Worm (Caenorhabditis elegans): Measurements from ENCODE around the gene ccr-4.

ccr-4 gene

DNA sequence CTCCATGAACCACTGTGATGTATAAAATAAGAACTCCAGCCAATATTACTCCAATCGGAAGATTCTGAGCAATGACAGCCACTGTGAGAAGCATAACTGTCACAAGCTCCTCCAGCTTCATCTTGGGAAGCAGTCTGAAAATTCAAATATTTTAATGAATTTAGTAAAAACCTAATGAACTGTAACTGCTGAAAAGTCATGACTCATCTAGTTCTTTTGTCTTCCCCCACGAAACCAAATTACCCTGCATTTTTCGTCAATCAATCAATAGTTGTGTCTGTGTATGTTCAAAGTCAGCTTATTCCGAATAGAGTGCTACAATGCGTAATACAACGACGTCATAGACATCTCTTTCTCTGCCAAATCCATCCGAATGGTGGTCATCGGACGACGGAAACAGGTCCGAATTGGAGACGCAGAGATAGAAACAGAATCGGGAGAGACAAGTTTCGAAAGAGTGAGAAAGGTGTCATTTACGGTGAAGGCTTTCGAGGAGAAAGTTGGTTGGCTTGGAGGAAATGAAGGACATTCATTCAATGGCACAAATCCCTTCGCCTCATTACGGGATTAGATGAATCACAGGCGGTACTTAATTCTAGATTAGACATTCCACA, 35.4 kb downstream of the ccr-4 start:
- TF ChIP-seq ceh-36 (tag; optimal IDR thresholded peaks at IDR 0.05) (no peak), B0310.2 (tag; optimal IDR thresholded peaks at IDR 0.05) (no peak), pes-1 (GFP tag; IDR thresholded peaks at IDR 0.05) (no peak), tbx-37 (GFP tag; conservative IDR thresholded peaks at IDR 0.05) (no peak), ama-1 (optimal IDR thresholded peaks at IDR 0.05) (no peak), sea-1 (GFP tag; conservative IDR thresholded peaks at IDR 0.05) (no peak), hmg-4 (GFP tag; optimal IDR thresholded peaks at IDR 0.05) (no peak), flt-1 (GFP tag; IDR thresholded peaks at IDR 0.05) (no peak), tra-4 (tag; optimal IDR thresholded peaks at IDR 0.05) (no peak), ceh-13 (GFP tag; optimal IDR thresholded peaks at IDR 0.05) (no peak), tbx-11 (GFP tag; IDR thresholded peaks at IDR 0.05) (no peak), aly-1 (tag; optimal IDR thresholded peaks at IDR 0.05) (no peak)

DNA sequence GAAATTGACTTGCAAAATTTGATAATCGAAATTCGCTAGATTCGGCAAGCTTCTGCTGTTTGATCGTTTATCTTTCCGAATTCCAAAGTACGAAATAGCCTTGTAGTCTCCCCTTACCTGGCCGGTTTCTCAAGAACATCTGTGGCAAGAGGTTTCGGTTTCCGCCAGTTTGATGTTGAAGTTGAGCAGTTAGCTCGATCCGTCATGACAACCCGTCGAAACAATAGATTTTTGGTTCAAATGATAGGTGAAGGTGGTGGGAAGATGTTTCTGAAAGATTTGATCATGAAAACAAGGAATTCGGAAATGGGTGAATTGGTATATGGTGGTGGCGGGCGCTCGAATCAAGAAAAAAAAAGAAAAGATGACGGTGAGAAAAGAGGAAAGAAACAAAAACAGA, 37.1 kb downstream of the ccr-4 start, which contains the start of gene acs-20:
Gene acs-20 (minus strand): TSS at position 270 of the 400 bp plus-strand sequence.
- no peak for TF ChIP-seq hmbx-1 (tag; optimal IDR thresholded peaks at IDR 0.05)
- TF ChIP-seq ceh-13 (GFP tag; optimal IDR thresholded peaks at IDR 0.05): no peak
- TF ChIP-seq tbx-37 (GFP tag; conservative IDR thresholded peaks at IDR 0.05): no peak
- TF ChIP-seq B0310.2 (tag; optimal IDR thresholded peaks at IDR 0.05): no peak
- TF ChIP-seq ets-7 (tag; optimal IDR thresholded peaks at IDR 0.05): no peak
- TF ChIP-seq tra-4 (tag; optimal IDR thresholded peaks at IDR 0.05): no peak
- TF ChIP-seq sea-1 (GFP tag; conservative IDR thresholded peaks at IDR 0.05): no peak
- no peak for TF ChIP-seq hmg-4 (GFP tag; optimal IDR thresholded peaks at IDR 0.05)
- no peak for TF ChIP-seq aly-1 (tag; optimal IDR thresholded peaks at IDR 0.05)
- TF ChIP-seq hnd-1 (tag; optimal IDR thresholded peaks at IDR 0.05): no peak
- no peak for TF ChIP-seq pes-1 (GFP tag; IDR thresholded peaks at IDR 0.05)
- TF ChIP-seq flt-1 (GFP tag; IDR thresholded peaks at IDR 0.05): no peak
- no peak for TF ChIP-seq ceh-36 (tag; optimal IDR thresholded peaks at IDR 0.05)
- TF ChIP-seq F13C5.2 (tag; optimal IDR thresholded peaks at IDR 0.05): no peak
- no peak for TF ChIP-seq tbx-11 (GFP tag; IDR thresholded peaks at IDR 0.05)
- TF ChIP-seq scrt-1 (GFP tag; IDR thresholded peaks at IDR 0.05): no peak
- TF ChIP-seq ama-1 (optimal IDR thresholded peaks at IDR 0.05): no peak

DNA sequence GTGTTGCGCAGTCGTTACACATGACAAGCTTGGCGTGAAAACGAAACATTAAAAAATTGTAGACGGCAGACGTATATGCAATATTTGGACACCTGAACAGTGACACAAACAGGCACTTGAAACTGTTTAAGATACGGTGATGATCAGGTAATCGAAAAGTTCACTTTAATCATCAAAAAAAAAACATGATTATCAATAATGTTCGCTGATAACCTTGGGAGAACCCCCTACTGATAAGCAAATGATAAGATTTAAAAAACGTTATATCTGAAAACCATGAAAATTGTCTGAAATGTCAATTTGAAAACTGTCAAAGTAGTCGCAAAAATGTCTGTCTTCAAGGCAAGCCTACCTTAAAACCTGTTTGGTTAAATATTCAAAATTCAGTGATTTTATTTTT, 38.6 kb downstream of the ccr-4 start:
- no peak for TF ChIP-seq ceh-36 (tag; optimal IDR thresholded peaks at IDR 0.05)
- no peak for TF ChIP-seq aly-1 (tag; optimal IDR thresholded peaks at IDR 0.05)
- no peak for TF ChIP-seq B0310.2 (tag; optimal IDR thresholded peaks at IDR 0.05)
- no peak for TF ChIP-seq hnd-1 (tag; optimal IDR thresholded peaks at IDR 0.05)
- TF ChIP-seq scrt-1 (GFP tag; IDR thresholded peaks at IDR 0.05): no peak
- TF ChIP-seq pes-1 (GFP tag; IDR thresholded peaks at IDR 0.05): no peak
- no peak for TF ChIP-seq F13C5.2 (tag; optimal IDR thresholded peaks at IDR 0.05)
- no peak for TF ChIP-seq flt-1 (GFP tag; IDR thresholded peaks at IDR 0.05)
- no peak for TF ChIP-seq hmbx-1 (tag; optimal IDR thresholded peaks at IDR 0.05)
- no peak for TF ChIP-seq tra-4 (tag; optimal IDR thresholded peaks at IDR 0.05)
- no peak for TF ChIP-seq tbx-37 (GFP tag; conservative IDR thresholded peaks at IDR 0.05)
- TF ChIP-seq ama-1 (optimal IDR thresholded peaks at IDR 0.05): no peak
- TF ChIP-seq ets-7 (tag; optimal IDR thresholded peaks at IDR 0.05): no peak
- TF ChIP-seq tbx-11 (GFP tag; IDR thresholded peaks at IDR 0.05): no peak
- no peak for TF ChIP-seq ceh-13 (GFP tag; optimal IDR thresholded peaks at IDR 0.05)
- no peak for TF ChIP-seq hmg-4 (GFP tag; optimal IDR thresholded peaks at IDR 0.05)
- no peak for TF ChIP-seq sea-1 (GFP tag; conservative IDR thresholded peaks at IDR 0.05)

DNA sequence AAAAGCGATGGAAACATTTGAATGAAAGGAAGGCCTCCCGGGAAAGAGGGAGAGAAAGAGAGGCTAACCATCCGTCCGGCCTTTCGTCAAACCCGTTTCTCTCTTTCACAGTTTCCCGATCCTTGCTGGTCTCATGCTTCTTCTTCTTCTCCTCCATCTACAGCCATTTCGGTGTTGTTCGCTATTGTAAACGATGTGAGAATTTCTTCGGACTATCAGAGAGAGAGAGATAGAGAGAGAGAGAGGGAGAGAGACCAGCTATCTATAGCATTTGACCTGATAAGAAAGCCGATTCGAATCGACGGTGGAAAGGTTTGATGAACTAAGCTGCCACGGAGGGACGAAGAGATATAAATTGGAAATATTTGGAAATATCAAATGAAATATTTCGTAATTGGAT, 42.1 kb downstream of the ccr-4 start:
- TF ChIP-seq tbx-37 (GFP tag; conservative IDR thresholded peaks at IDR 0.05) (no peak), pes-1 (GFP tag; IDR thresholded peaks at IDR 0.05) (no peak), scrt-1 (GFP tag; IDR thresholded peaks at IDR 0.05) (no peak), ama-1 (optimal IDR thresholded peaks at IDR 0.05) (no peak), hmg-4 (GFP tag; optimal IDR thresholded peaks at IDR 0.05) (no peak), tbx-11 (GFP tag; IDR thresholded peaks at IDR 0.05) (no peak), B0310.2 (tag; optimal IDR thresholded peaks at IDR 0.05) (no peak)

DNA sequence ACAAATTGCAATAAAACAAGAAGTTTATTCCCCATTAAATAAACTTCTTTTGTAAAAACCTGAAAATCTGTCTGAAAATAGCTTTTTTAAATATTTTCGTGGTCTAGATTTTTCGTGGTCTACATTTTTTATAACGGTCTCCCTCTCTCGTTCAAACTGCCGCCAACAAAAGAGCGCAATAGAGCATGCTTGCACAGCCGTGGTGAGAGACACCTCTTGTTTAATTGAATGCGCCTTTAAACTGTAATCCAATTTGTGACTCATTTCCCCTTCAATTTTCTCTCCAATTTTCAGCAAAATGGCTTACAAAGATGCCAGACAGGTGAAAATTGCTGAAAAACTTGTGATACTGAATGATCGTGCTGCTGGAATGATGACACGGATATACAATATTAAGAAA, 42.8 kb downstream of the ccr-4 start, which contains the start of gene gex-3:
Gene gex-3 (plus strand): TSS at position 295 of the 400 bp plus-strand sequence.
- peak; percentile 52 for TF ChIP-seq F13C5.2 (tag; optimal IDR thresholded peaks at IDR 0.05)
- no peak for TF ChIP-seq aly-1 (tag; optimal IDR thresholded peaks at IDR 0.05)
- TF ChIP-seq ama-1 (optimal IDR thresholded peaks at IDR 0.05): no peak
- TF ChIP-seq hmg-4 (GFP tag; optimal IDR thresholded peaks at IDR 0.05): peak; percentile 29
- no peak for TF ChIP-seq flt-1 (GFP tag; IDR thresholded peaks at IDR 0.05)

DNA sequence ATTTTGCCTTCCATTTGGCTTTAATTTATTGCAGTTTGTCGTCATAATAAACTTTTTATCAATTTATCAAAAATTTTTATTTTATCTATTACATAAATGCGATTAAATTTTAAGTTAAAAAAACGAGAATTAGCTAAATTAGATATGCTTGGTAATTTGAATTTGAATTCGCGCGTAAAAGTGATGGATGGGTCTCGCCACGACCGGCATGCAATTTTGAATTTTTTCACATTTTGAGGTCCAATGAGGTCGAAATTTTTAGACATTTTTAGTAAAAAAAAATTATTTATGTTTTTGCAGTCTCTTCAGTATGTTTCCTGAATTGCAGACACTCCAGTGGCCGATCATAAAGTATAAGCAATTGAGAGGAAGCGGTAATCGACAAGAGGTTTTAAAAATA, 47.3 kb downstream of the ccr-4 start, which contains the start of gene dsb-1:
Gene dsb-1 (plus strand): TSS at position 301 of the 400 bp plus-strand sequence.
- TF ChIP-seq hmbx-1 (tag; optimal IDR thresholded peaks at IDR 0.05): no peak
- TF ChIP-seq aly-1 (tag; optimal IDR thresholded peaks at IDR 0.05): no peak
- no peak for TF ChIP-seq F13C5.2 (tag; optimal IDR thresholded peaks at IDR 0.05)
- no peak for TF ChIP-seq tbx-37 (GFP tag; conservative IDR thresholded peaks at IDR 0.05)

DNA sequence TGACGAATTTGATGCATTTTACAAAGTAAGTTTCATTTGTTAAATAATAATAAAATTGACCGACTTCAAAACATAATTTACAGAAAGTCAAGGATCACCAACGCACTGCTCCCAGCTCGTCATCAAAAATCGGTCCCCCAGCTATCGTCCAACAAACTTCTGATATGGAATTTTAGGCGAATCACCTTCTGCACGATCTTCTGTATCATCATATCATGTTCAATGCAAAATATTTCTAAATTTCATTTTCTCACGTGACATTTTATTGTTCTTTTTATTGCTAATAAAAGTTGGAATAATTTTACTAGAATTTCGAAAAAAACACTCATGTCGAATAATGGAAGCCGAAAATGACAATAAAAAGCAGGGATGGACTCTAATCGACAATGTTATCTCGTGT, 48.8 kb downstream of the ccr-4 start, which contains the start of gene acl-13:
Gene acl-13 (plus strand): TSS at position 301 of the 400 bp plus-strand sequence.
- no peak for TF ChIP-seq tbx-11 (GFP tag; IDR thresholded peaks at IDR 0.05)
- no peak for TF ChIP-seq ceh-13 (GFP tag; optimal IDR thresholded peaks at IDR 0.05)
- TF ChIP-seq scrt-1 (GFP tag; IDR thresholded peaks at IDR 0.05): no peak
- TF ChIP-seq hmg-4 (GFP tag; optimal IDR thresholded peaks at IDR 0.05): no peak
- no peak for TF ChIP-seq sea-1 (GFP tag; conservative IDR thresholded peaks at IDR 0.05)

DNA sequence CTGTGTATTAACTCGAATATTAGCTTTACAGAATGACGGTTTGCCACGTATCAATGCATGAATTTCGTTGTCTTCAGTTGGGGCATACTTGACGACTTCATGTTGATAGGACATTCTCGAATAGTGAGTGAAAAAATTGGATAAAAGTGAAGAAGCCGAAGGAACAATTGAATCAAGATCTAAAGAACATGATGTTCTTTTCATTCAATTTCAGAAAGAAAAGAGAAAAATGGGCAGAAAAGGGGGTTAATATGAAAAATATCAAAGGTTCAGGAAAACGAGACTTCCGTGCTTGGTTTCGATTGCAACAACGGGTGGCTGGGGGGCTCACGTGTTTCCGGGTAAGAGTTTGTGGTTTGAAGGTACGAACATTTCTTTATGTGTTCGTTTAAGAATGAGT, 53.3 kb downstream of the ccr-4 start:
- TF ChIP-seq scrt-1 (GFP tag; IDR thresholded peaks at IDR 0.05): no peak
- no peak for TF ChIP-seq ama-1 (optimal IDR thresholded peaks at IDR 0.05)
- no peak for TF ChIP-seq aly-1 (tag; optimal IDR thresholded peaks at IDR 0.05)
- TF ChIP-seq flt-1 (GFP tag; IDR thresholded peaks at IDR 0.05): no peak
- no peak for TF ChIP-seq ets-7 (tag; optimal IDR thresholded peaks at IDR 0.05)
- TF ChIP-seq ceh-36 (tag; optimal IDR thresholded peaks at IDR 0.05): no peak
- TF ChIP-seq B0310.2 (tag; optimal IDR thresholded peaks at IDR 0.05): no peak
- no peak for TF ChIP-seq tra-4 (tag; optimal IDR thresholded peaks at IDR 0.05)
- no peak for TF ChIP-seq hmg-4 (GFP tag; optimal IDR thresholded peaks at IDR 0.05)
- no peak for TF ChIP-seq sea-1 (GFP tag; conservative IDR thresholded peaks at IDR 0.05)
- TF ChIP-seq tbx-11 (GFP tag; IDR thresholded peaks at IDR 0.05): no peak
- no peak for TF ChIP-seq tbx-37 (GFP tag; conservative IDR thresholded peaks at IDR 0.05)
- TF ChIP-seq hnd-1 (tag; optimal IDR thresholded peaks at IDR 0.05): no peak
- TF ChIP-seq F13C5.2 (tag; optimal IDR thresholded peaks at IDR 0.05): no peak
- TF ChIP-seq hmbx-1 (tag; optimal IDR thresholded peaks at IDR 0.05): no peak
- no peak for TF ChIP-seq ceh-13 (GFP tag; optimal IDR thresholded peaks at IDR 0.05)
- no peak for TF ChIP-seq pes-1 (GFP tag; IDR thresholded peaks at IDR 0.05)
